Worm (Caenorhabditis elegans) whole organism, L4/young adult: Measurements from ENCODE around the gene C34D4.10.

Experiments used
- W03F9.2 ChIP-seq: fragments of 150-350 bp; optimal IDR thresholded peaks from 2 replicates; lab custom pipeline; 2014; ENCODE audit warnings: missing biosample characterization, missing genetic modification characterization
- him-1 ChIP-seq: sonication (generic microtip); optimal IDR thresholded peaks from 2 replicates; lab custom pipeline; 2016; ENCODE audit warnings: missing genotype, missing genetic modification reagents, missing genetic modification characterization, missing compliant biosample characterization

- TF ChIP-seq him-1 (tag; lab: Kevin White, UChicago), result no peak
- no peak for TF ChIP-seq W03F9.2 (tag; lab: Kevin White, UChicago)
Observed at ce11 chrIV:7072110-7072509, 49.1 kb downstream of the C34D4.10 start, which contains the start of gene srg-48.
